Worm (Caenorhabditis elegans): ENCODE results near the gene C09E9.1.

- TF ChIP-seq ama-1 (optimal IDR thresholded peaks at IDR 0.05) (no peak), pqm-1 (tag; optimal IDR thresholded peaks at IDR 0.05) (no peak), tbx-7 (tag; optimal IDR thresholded peaks at IDR 0.05) (no peak), pha-2 (tag; optimal IDR thresholded peaks at IDR 0.05) (no peak), ets-4 (tag; optimal IDR thresholded peaks at IDR 0.05) (no peak), hlh-8 (tag; optimal IDR thresholded peaks at IDR 0.05) (no peak), ceh-18 (tag; optimal IDR thresholded peaks at IDR 0.05) (no peak), fkh-10 (GFP tag; optimal IDR thresholded peaks at IDR 0.05) (no peak), ceh-24 (tag; optimal IDR thresholded peaks at IDR 0.05) (no peak), nfya-1 (tag; optimal IDR thresholded peaks at IDR 0.05) (no peak), pag-3 (tag; optimal IDR thresholded peaks at IDR 0.05; ENCODE audit: borderline replicate concordance) (no peak), dve-1 (tag; optimal IDR thresholded peaks at IDR 0.05) (no peak)
Measured at ce11 chrIV:1278945-1279344, 4.3 kb downstream of the C09E9.1 start.
